Worm (Caenorhabditis elegans): Measurements from ENCODE around the gene R144.12.

DNA sequence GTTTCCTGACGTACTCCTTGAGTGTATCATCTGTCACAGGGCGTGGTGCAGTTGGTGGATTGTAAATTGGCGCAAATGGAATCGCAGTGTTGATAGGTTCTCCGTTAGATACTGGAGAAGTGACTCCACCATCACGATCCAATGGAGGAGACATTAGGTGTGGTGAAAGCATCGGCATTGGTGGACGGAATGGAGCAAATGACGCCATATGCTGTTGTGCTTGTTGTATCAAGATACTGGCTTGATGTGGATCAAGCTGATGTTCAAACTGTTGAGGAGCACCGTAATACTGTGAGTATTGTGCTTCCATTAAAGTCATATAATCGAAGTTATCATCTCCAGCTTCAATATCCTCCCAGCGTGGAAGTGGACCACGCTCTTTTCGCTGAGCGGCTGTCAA, 5.7 kb upstream of the R144.12 start:
- no peak for TF ChIP-seq sptf-2 (GFP tag; optimal IDR thresholded peaks at IDR 0.05)
- TF ChIP-seq ama-1 (optimal IDR thresholded peaks at IDR 0.05) = no peak
- TF ChIP-seq ama-1 (GFP tag; optimal IDR thresholded peaks at IDR 0.05) = no peak
- TF ChIP-seq sea-2 (GFP tag; IDR thresholded peaks at IDR 0.05) = no peak
- no peak for TF ChIP-seq nhr-27 (tag; optimal IDR thresholded peaks at IDR 0.05)
- TF ChIP-seq ztf-22 (GFP tag; optimal IDR thresholded peaks at IDR 0.05) = no peak
- no peak for TF ChIP-seq nfya-1 (tag; optimal IDR thresholded peaks at IDR 0.05; ENCODE audit: borderline replicate concordance, insufficient read depth)
